Worm (Caenorhabditis elegans) whole organism, midembryonic: ENCODE data around the gene sra-29.

ENCODE experiments used
- T22C8.4 ChIP-seq: fragments of 200-800 bp; sonication (Bioruptor generic); IDR thresholded peaks from 2 replicates; pipeline ENCODE4 v1.3.6; 2022; ENCODE audit warnings: missing genetic modification characterization, missing compliant biosample characterization
- cog-1 ChIP-seq: sonication (generic microtip); optimal IDR thresholded peaks from 2 replicates; lab custom pipeline; 2016; ENCODE audit warnings: missing genetic modification characterization, missing compliant biosample characterization
- flt-1 ChIP-seq: fragments of 200-800 bp; sonication (Bioruptor generic); IDR thresholded peaks from 2 replicates; pipeline ENCODE4 v1.3.6; 2022; ENCODE audit warnings: missing genetic modification characterization, missing compliant biosample characterization
- klf-2 ChIP-seq: fragments of 200-800 bp; sonication (Bioruptor generic); conservative IDR thresholded peaks from 2 replicates; pipeline ENCODE4 v1.3.6; 2022; ENCODE audit warnings: missing genetic modification reagents, missing genetic modification characterization, missing compliant biosample characterization
- med-1 ChIP-seq: sonication (generic microtip); optimal IDR thresholded peaks from 2 replicates; lab custom pipeline; 2017; ENCODE audit warnings: missing genetic modification characterization, mild to moderate bottlenecking, missing compliant biosample characterization, antibody characterized with exemption, missing genetic modification reagents; ENCODE audit not compliant: insufficient read depth
- ref-1 ChIP-seq: fragments of 200-800 bp; sonication (Bioruptor generic); conservative IDR thresholded peaks from 2 replicates; pipeline ENCODE4 v1.3.6; 2022; ENCODE audit warnings: missing genetic modification reagents, missing genetic modification characterization, missing compliant biosample characterization
- tab-1 ChIP-seq: fragments of 200-800 bp; sonication (Bioruptor generic); IDR thresholded peaks from 2 replicates; pipeline ENCODE4 v1.3.6; 2022; ENCODE audit warnings: missing genetic modification characterization, missing compliant biosample characterization
- ztf-23 ChIP-seq: fragments of 200-800 bp; sonication (Bioruptor generic); IDR thresholded peaks from 2 replicates; pipeline ENCODE4 v1.3.6; 2022; ENCODE audit warnings: missing genetic modification reagents, missing genetic modification characterization, missing compliant biosample characterization

- no peak for TF ChIP-seq med-1
- no peak for TF ChIP-seq klf-2 (GFP tag; lab: Robert Waterston, UW)
- TF ChIP-seq cog-1 (tag; lab: Kevin White, UChicago): no peak
- no peak for TF ChIP-seq ztf-23 (GFP tag; lab: Robert Waterston, UW)
- no peak for TF ChIP-seq T22C8.4
- TF ChIP-seq tab-1 (GFP tag; lab: Robert Waterston, UW): no peak
- no peak for TF ChIP-seq ref-1 (GFP tag; lab: Robert Waterston, UW)
- no peak for TF ChIP-seq flt-1 (GFP tag; lab: Robert Waterston, UW)
These were observed 46.3 kb upstream of the sra-29 start, which contains the start of gene F54H5.3 for ce11 chrII:6621886-6622285.
